Worm (Caenorhabditis elegans) whole organism, early embryonic: Measurements from ENCODE around the gene epic-2.

ENCODE experiments used
- F13C5.2 ChIP-seq: sonication (generic microtip); optimal IDR thresholded peaks from 2 replicates; lab custom pipeline; 2017; ENCODE audit warnings: mild to moderate bottlenecking, missing genetic modification characterization, inconsistent platforms, missing compliant biosample characterization
- aly-1 ChIP-seq: sonication (generic microtip); optimal IDR thresholded peaks from 2 replicates; lab custom pipeline; 2016; ENCODE audit warnings: missing genetic modification characterization, missing compliant biosample characterization
- ama-1 ChIP-seq: fragments of 150-350 bp; optimal IDR thresholded peaks from 2 replicates; lab custom pipeline; 2014

DNA sequence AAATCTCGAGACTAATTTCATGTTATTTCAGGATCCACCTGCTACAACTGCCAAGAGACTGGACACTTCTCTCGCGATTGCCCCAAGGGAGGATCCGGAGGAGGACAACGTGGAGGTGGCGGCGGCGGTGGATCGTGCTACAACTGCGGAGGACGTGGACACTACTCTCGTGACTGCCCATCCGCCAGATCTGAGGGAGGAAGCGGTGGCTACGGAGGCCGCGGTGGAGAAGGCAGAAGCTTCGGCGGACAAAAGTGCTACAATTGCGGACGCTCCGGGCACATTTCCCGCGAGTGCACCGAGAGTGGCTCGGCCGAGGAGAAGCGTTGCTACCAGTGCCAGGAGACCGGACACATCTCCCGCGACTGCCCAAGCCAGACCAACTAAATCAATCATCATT is 10.1 kb upstream of the epic-2 start:
- TF ChIP-seq ama-1 (lab: Kevin White, UChicago) (no peak), aly-1 (tag; lab: Kevin White, UChicago) (no peak), F13C5.2 (tag; lab: Kevin White, UChicago) (no peak)
